Fruit fly (Drosophila melanogaster) whole organism, embryonic: ENCODE measurements around the gene CG12054.
A peak's percentile ranks its signal among the peaks of the same experiment; 100 is the strongest.

Experiments
- ATbp ChIP-seq: fragments of 200-800 bp; sonication (Bioruptor generic); optimal IDR thresholded peaks from 2 replicates; lab custom pipeline; 2017; ENCODE audit warnings: missing biosample characterization, mild to moderate bottlenecking, missing genetic modification characterization, missing genetic modification reagents
- Antp ChIP-seq: fragments of 200-800 bp; sonication (Bioruptor generic); optimal IDR thresholded peaks from 3 replicates; lab custom pipeline; 2016; ENCODE audit warnings: missing biosample characterization, missing genetic modification characterization
- BEAF-32 ChIP-seq: fragments of 200-800 bp; sonication (Bioruptor generic); optimal IDR thresholded peaks from 3 replicates; lab custom pipeline; 2017; ENCODE audit warnings: missing biosample characterization, missing genetic modification characterization, mild to moderate bottlenecking, moderate library complexity, missing genetic modification reagents
- BtbVII ChIP-seq: fragments of 200-800 bp; sonication (Bioruptor generic); optimal IDR thresholded peaks from 3 replicates; lab custom pipeline; 2017; ENCODE audit warnings: missing biosample characterization, mild to moderate bottlenecking, missing genetic modification characterization
- CG10462 ChIP-seq: fragments of 200-800 bp; sonication (Bioruptor generic); optimal IDR thresholded peaks from 2 replicates; lab custom pipeline; 2016; ENCODE audit warnings: missing biosample characterization, missing genetic modification characterization
- CG10979 ChIP-seq: fragments of 200-800 bp; sonication (Bioruptor generic); optimal IDR thresholded peaks from 2 replicates; lab custom pipeline; 2018; ENCODE audit warnings: missing biosample characterization, mild to moderate bottlenecking, missing genetic modification characterization, moderate library complexity
- CG11398 ChIP-seq: fragments of 200-800 bp; sonication (Bioruptor generic); optimal IDR thresholded peaks from 2 replicates; lab custom pipeline; 2016; ENCODE audit warnings: missing biosample characterization, missing genetic modification characterization
- CG11560 ChIP-seq: fragments of 200-800 bp; sonication (Bioruptor generic); IDR thresholded peaks from 3 replicates; pipeline ENCODE4 v1.3.6; 2022; ENCODE audit warnings: missing biosample characterization, missing genetic modification characterization
- CG12104 ChIP-seq: fragments of 200-800 bp; sonication (Bioruptor generic); optimal IDR thresholded peaks from 3 replicates; lab custom pipeline; 2016; ENCODE audit warnings: missing biosample characterization, missing genetic modification characterization
- CG1233 ChIP-seq: fragments of 200-800 bp; sonication (Bioruptor generic); optimal IDR thresholded peaks from 4 replicates; lab custom pipeline; 2018; ENCODE audit warnings: missing biosample characterization, mild to moderate bottlenecking, missing genetic modification characterization
- CG15073 ChIP-seq: fragments of 200-800 bp; sonication (Bioruptor generic); optimal IDR thresholded peaks from 2 replicates; lab custom pipeline; 2016; ENCODE audit warnings: missing biosample characterization, missing genetic modification characterization
- CG16863 ChIP-seq: fragments of 200-800 bp; sonication (Bioruptor generic); optimal IDR thresholded peaks from 3 replicates; lab custom pipeline; 2016; ENCODE audit warnings: missing biosample characterization, missing genetic modification characterization
- CG2116 ChIP-seq: fragments of 200-800 bp; sonication (Bioruptor generic); optimal IDR thresholded peaks from 3 replicates; lab custom pipeline; 2018; ENCODE audit warnings: missing biosample characterization, mild to moderate bottlenecking, missing genetic modification characterization
- CG2712 ChIP-seq: fragments of 200-800 bp; optimal IDR thresholded peaks from 3 replicates; lab custom pipeline; 2019; ENCODE audit warnings: missing biosample characterization, mild to moderate bottlenecking, missing genetic modification characterization, moderate library complexity
- CG30403 ChIP-seq: fragments of 200-800 bp; sonication (Bioruptor generic); optimal IDR thresholded peaks from 3 replicates; lab custom pipeline; 2016; ENCODE audit warnings: missing biosample characterization, missing genetic modification characterization
- CG3163 ChIP-seq: fragments of 200-800 bp; sonication (Bioruptor generic); optimal IDR thresholded peaks from 3 replicates; lab custom pipeline; 2016; ENCODE audit warnings: missing biosample characterization, missing genetic modification characterization
- CG3281 ChIP-seq: fragments of 200-800 bp; sonication (Bioruptor generic); optimal IDR thresholded peaks from 3 replicates; lab custom pipeline; 2017; ENCODE audit warnings: missing biosample characterization, mild to moderate bottlenecking, missing genetic modification characterization
- CG4707 ChIP-seq: fragments of 200-800 bp; sonication (Bioruptor generic); optimal IDR thresholded peaks from 2 replicates; lab custom pipeline; 2018; ENCODE audit warnings: missing biosample characterization, mild to moderate bottlenecking, missing genetic modification characterization, moderate library complexity
- CG6765 ChIP-seq: fragments of 200-800 bp; sonication (Bioruptor generic); optimal IDR thresholded peaks from 3 replicates; lab custom pipeline; 2017; ENCODE audit warnings: missing biosample characterization, mild to moderate bottlenecking, missing genetic modification characterization
- CG7745 ChIP-seq: fragments of 200-800 bp; sonication (Bioruptor generic); optimal IDR thresholded peaks from 2 replicates; lab custom pipeline; 2018; ENCODE audit warnings: missing biosample characterization, mild to moderate bottlenecking, missing genetic modification characterization, moderate library complexity
- CG8290 ChIP-seq, 3 experiments: fragments of 200-800 bp; sonication (Bioruptor generic); optimal IDR thresholded peaks; 2 replicates each; lab custom pipeline; 2016 to 2019; ENCODE audit warnings: missing biosample characterization in 3 of 3, missing genetic modification characterization in 3 of 3, mild to moderate bottlenecking in 2 of 3, moderate library complexity in 1 of 3
- CG8478 ChIP-seq: fragments of >200 bp; optimal IDR thresholded peaks from 2 replicates; lab custom pipeline; 2018
- Drgx ChIP-seq: fragments of 200-800 bp; sonication (Bioruptor generic); IDR thresholded peaks from 2 replicates; pipeline ENCODE4 v1.3.6; 2022; ENCODE audit warnings: missing biosample characterization, missing genetic modification characterization
- ERR ChIP-seq: fragments of 200-800 bp; sonication (Bioruptor generic); optimal IDR thresholded peaks from 2 replicates; lab custom pipeline; 2016; ENCODE audit warnings: missing biosample characterization, missing genetic modification characterization
- Elba2 ChIP-seq: fragments of 200-800 bp; sonication (Bioruptor generic); optimal IDR thresholded peaks from 3 replicates; lab custom pipeline; 2016; ENCODE audit warnings: missing biosample characterization, missing genetic modification characterization
- Fer1 ChIP-seq: fragments of 200-800 bp; sonication (Bioruptor generic); optimal IDR thresholded peaks from 2 replicates; lab custom pipeline; 2017; ENCODE audit warnings: missing biosample characterization, mild to moderate bottlenecking, missing genetic modification characterization
- Fer3 ChIP-seq: fragments of 200-800 bp; sonication (Bioruptor generic); optimal IDR thresholded peaks from 2 replicates; lab custom pipeline; 2018; ENCODE audit warnings: missing biosample characterization, mild to moderate bottlenecking, missing genetic modification characterization, moderate library complexity
- HHEX ChIP-seq: fragments of 200-800 bp; sonication (Bioruptor generic); optimal IDR thresholded peaks from 3 replicates; lab custom pipeline; 2017; ENCODE audit warnings: missing biosample characterization, mild to moderate bottlenecking, missing genetic modification characterization, missing genetic modification reagents
- Hsf ChIP-seq: fragments of 200-800 bp; sonication (Bioruptor generic); optimal IDR thresholded peaks from 3 replicates; lab custom pipeline; 2016; ENCODE audit warnings: missing biosample characterization, missing genetic modification characterization
- Meics ChIP-seq: fragments of 200-800 bp; sonication (Bioruptor generic); optimal IDR thresholded peaks from 2 replicates; lab custom pipeline; 2017; ENCODE audit warnings: missing biosample characterization, mild to moderate bottlenecking, missing genetic modification characterization
- NC2β ChIP-seq: fragments of 200-800 bp; sonication (Bioruptor generic); optimal IDR thresholded peaks from 2 replicates; lab custom pipeline; 2016; ENCODE audit warnings: missing biosample characterization, missing genetic modification characterization
- NK7.1 ChIP-seq: fragments of 200-800 bp; sonication (Bioruptor generic); optimal IDR thresholded peaks from 3 replicates; lab custom pipeline; 2016; ENCODE audit warnings: missing biosample characterization, missing genetic modification characterization
- Sry-δ ChIP-seq: fragments of 200-800 bp; sonication (Bioruptor generic); optimal IDR thresholded peaks from 2 replicates; lab custom pipeline; 2016; ENCODE audit warnings: missing biosample characterization, missing genetic modification characterization
- Xrp1 ChIP-seq: fragments of 200-800 bp; sonication (Bioruptor generic); IDR thresholded peaks from 2 replicates; pipeline ENCODE4 v1.3.6; 2022; ENCODE audit warnings: missing biosample characterization, missing genetic modification characterization
- abd-A ChIP-seq: fragments of 200-800 bp; sonication (Bioruptor generic); optimal IDR thresholded peaks from 3 replicates; lab custom pipeline; 2019; ENCODE audit warnings: missing biosample characterization, mild to moderate bottlenecking, missing genetic modification characterization, moderate library complexity
- amos ChIP-seq: fragments of 200-800 bp; sonication (Bioruptor generic); IDR thresholded peaks from 2 replicates; pipeline ENCODE4 v1.3.6; 2022; ENCODE audit warnings: missing biosample characterization, missing genetic modification characterization; ENCODE audit not compliant: partially characterized antibody
- ara ChIP-seq: fragments of 200-800 bp; sonication (Bioruptor generic); IDR thresholded peaks from 2 replicates; pipeline ENCODE4 v1.3.6; 2022; ENCODE audit warnings: missing biosample characterization, missing genetic modification characterization
- bab2 ChIP-seq: fragments of 200-800 bp; sonication (Bioruptor generic); optimal IDR thresholded peaks from 2 replicates; lab custom pipeline; 2016; ENCODE audit warnings: missing biosample characterization, missing genetic modification characterization
- croc ChIP-seq: fragments of 200-800 bp; sonication (Bioruptor generic); conservative IDR thresholded peaks from 3 replicates; pipeline ENCODE4 v1.3.6; 2022; ENCODE audit warnings: missing biosample characterization, missing genetic modification characterization
- dysf ChIP-seq: fragments of 200-800 bp; sonication (Bioruptor generic); IDR thresholded peaks from 3 replicates; pipeline ENCODE4 v1.3.6; 2022; ENCODE audit warnings: missing biosample characterization, missing genetic modification characterization
- fd64A ChIP-seq: fragments of 200-800 bp; sonication (Bioruptor generic); optimal IDR thresholded peaks from 3 replicates; lab custom pipeline; 2018; ENCODE audit warnings: missing biosample characterization, mild to moderate bottlenecking, missing genetic modification characterization
- gsb-n ChIP-seq: fragments of 200-800 bp; sonication (Bioruptor generic); optimal IDR thresholded peaks from 3 replicates; lab custom pipeline; 2018; ENCODE audit warnings: missing biosample characterization, mild to moderate bottlenecking, missing genetic modification characterization
- lbe ChIP-seq: fragments of 200-800 bp; sonication (Bioruptor generic); optimal IDR thresholded peaks from 2 replicates; lab custom pipeline; 2016; ENCODE audit warnings: missing biosample characterization, mild to moderate bottlenecking, missing genetic modification characterization
- phol ChIP-seq: fragments of 200-800 bp; sonication (Bioruptor generic); optimal IDR thresholded peaks from 3 replicates; lab custom pipeline; 2018; ENCODE audit warnings: missing biosample characterization, mild to moderate bottlenecking, missing genetic modification characterization, moderate library complexity
- pzg ChIP-seq: fragments of 200-800 bp; sonication (Bioruptor generic); optimal IDR thresholded peaks from 3 replicates; lab custom pipeline; 2018; ENCODE audit warnings: missing biosample characterization, mild to moderate bottlenecking, missing genetic modification characterization, moderate library complexity
- rib ChIP-seq: fragments of 200-800 bp; sonication (Bioruptor generic); IDR thresholded peaks from 2 replicates; pipeline ENCODE4 v1.3.6; 2022; ENCODE audit warnings: missing biosample characterization, missing genetic modification characterization
- sima ChIP-seq: fragments of 200-800 bp; sonication (Bioruptor generic); optimal IDR thresholded peaks from 2 replicates; lab custom pipeline; 2016; ENCODE audit warnings: missing biosample characterization, missing genetic modification characterization
- sug ChIP-seq: fragments of 200-800 bp; optimal IDR thresholded peaks from 2 replicates; lab custom pipeline; 2019; ENCODE audit warnings: missing biosample characterization, mild to moderate bottlenecking, missing genetic modification characterization, moderate library complexity
- unpg ChIP-seq: fragments of 200-800 bp; sonication (Bioruptor generic); optimal IDR thresholded peaks from 3 replicates; lab custom pipeline; 2018; ENCODE audit warnings: missing biosample characterization, mild to moderate bottlenecking, missing genetic modification characterization, moderate library complexity

CG12054 gene

dm6 chr3R:31247281-31247995 lies 26.9 kb downstream of the CG12054 start (continued):
- peak; percentile 86 for TF ChIP-seq CG10979 (tag; lab: Kevin White, UChicago)
- TF ChIP-seq dysf (GFP tag; lab: Robert Waterston, UW): peak; percentile 88
- peak; percentile 20 for TF ChIP-seq Sry-δ
- TF ChIP-seq bab2 (GFP tag; lab: Kevin White, UChicago): peak; percentile 73
- no peak for TF ChIP-seq lbe (GFP tag; lab: Kevin White, UChicago)
- no peak for TF ChIP-seq Elba2
- TF ChIP-seq CG12104 (GFP tag; lab: Kevin White, UChicago): peak; percentile 24
- no peak for TF ChIP-seq sima (GFP tag; lab: Kevin White, UChicago)
- 0 out of 3 replicates have a peak, but pooled peaks have one; percentile 22 for TF ChIP-seq CG11560 (tag; lab: Robert Waterston, UW)
- TF ChIP-seq CG3281 (GFP tag; lab: Kevin White, UChicago): peak; percentile 40
- TF ChIP-seq croc (GFP tag; lab: Robert Waterston, UW): peak; percentile 65; the same call in 2 of the 3 replicates
- TF ChIP-seq CG11398 (GFP tag; lab: Kevin White, UChicago): peak; percentile 58
- TF ChIP-seq sug (tag; lab: Kevin White, UChicago): peak; percentile 54
- peak; percentile 74 for TF ChIP-seq CG30403 (GFP tag; lab: Kevin White, UChicago)
- TF ChIP-seq phol (tag; lab: Kevin White, UChicago): peak; percentile 82
- no peak for TF ChIP-seq CG2116 (GFP tag; lab: Kevin White, UChicago)
- peak; percentile 9 for TF ChIP-seq BtbVII (GFP tag; lab: Kevin White, UChicago)
- peak; percentile 68 for TF ChIP-seq Fer1
- TF ChIP-seq Hsf: peak; percentile 56
- peak; percentile 32 for TF ChIP-seq CG10462 (GFP tag; lab: Kevin White, UChicago)
- TF ChIP-seq CG6765 (GFP tag; lab: Kevin White, UChicago): peak; percentile 23
- peak; percentile 61 for TF ChIP-seq Fer3 (tag; lab: Kevin White, UChicago)
- TF ChIP-seq Xrp1 (GFP tag; lab: Robert Waterston, UW): peak; percentile 78; the same call in 1 of the 2 replicates
- TF ChIP-seq unpg (GFP tag; lab: Kevin White, UChicago): peak; percentile 79
- no peak for TF ChIP-seq amos (GFP tag; lab: Robert Waterston, UW)
- 0 out of 2 replicates have a peak, but pooled peaks have one; percentile 22 for TF ChIP-seq rib
- peak; percentile 27 for TF ChIP-seq NC2β (GFP tag; lab: Kevin White, UChicago)
- TF ChIP-seq CG16863: peak; percentile 70
- peak; percentile 46 for TF ChIP-seq fd64A
- peak; percentile 56 for TF ChIP-seq Antp (GFP tag; lab: Kevin White, UChicago)
- peak; percentile 57 for TF ChIP-seq Drgx (GFP tag; lab: Robert Waterston, UW)
- no peak for TF ChIP-seq BEAF-32 (GFP tag; lab: Kevin White, UChicago)
- peak; percentile 14 for TF ChIP-seq NK7.1 (GFP tag; lab: Kevin White, UChicago)
- TF ChIP-seq HHEX (GFP tag; lab: Kevin White, UChicago): peak; percentile 72
- no peak for TF ChIP-seq CG8290 (GFP tag; optimal IDR thresholded peaks at IDR 0.05; lab: Kevin White, UChicago)
- peak in 1 of 2 experiments; percentile 63 for TF ChIP-seq CG8290 (tag; optimal IDR thresholded peaks at IDR 0.05; lab: Kevin White, UChicago)
- peak; percentile 49 for TF ChIP-seq gsb-n (tag; lab: Kevin White, UChicago)
- TF ChIP-seq ERR: peak; percentile 4
- TF ChIP-seq ara: peak; percentile 78
- TF ChIP-seq CG3163 (GFP tag; lab: Kevin White, UChicago): peak; percentile 8
- TF ChIP-seq pzg: no peak
- peak; percentile 62 for TF ChIP-seq Meics
- TF ChIP-seq ATbp (GFP tag; lab: Kevin White, UChicago): peak; percentile 65
- TF ChIP-seq abd-A (tag; lab: Kevin White, UChicago): peak; percentile 79
- TF ChIP-seq CG8478 (lab: Kevin White, UChicago): no peak
- peak; percentile 45 for TF ChIP-seq CG4707
- TF ChIP-seq CG1233: peak; percentile 65
- TF ChIP-seq CG2712 (tag; lab: Kevin White, UChicago): peak; percentile 84
- no peak for TF ChIP-seq CG7745 (tag; lab: Kevin White, UChicago)
- TF ChIP-seq CG15073 (GFP tag; lab: Kevin White, UChicago): no peak
